Fruit fly (Drosophila melanogaster): ENCODE results near the gene by.

DNA sequence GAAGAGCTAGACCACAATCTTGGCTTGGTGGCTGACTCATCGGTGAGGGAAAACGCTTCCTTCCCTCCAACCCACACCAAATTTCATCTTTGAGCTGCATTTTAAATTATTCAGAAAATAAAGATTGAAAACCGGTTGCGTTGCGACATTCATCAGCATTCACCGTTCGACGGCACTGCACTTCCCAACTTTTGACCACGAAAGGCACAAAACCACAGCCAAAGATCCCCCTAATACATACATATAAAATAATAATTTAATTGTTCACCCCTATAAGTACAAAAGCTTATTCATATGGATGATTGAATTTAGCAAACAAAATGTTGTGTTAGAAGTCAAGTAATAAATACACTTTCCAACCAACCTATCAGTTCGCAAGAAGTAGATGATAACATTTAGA lies 33.6 kb downstream of the by start:
- TF ChIP-seq pan (optimal IDR thresholded peaks at IDR 0.05) (no peak), EcR (GFP tag; optimal IDR thresholded peaks at IDR 0.05) (no peak), psq (optimal IDR thresholded peaks at IDR 0.05) (no peak), CG8478 (optimal IDR thresholded peaks at IDR 0.05) (no peak), usp (GFP tag; optimal IDR thresholded peaks at IDR 0.05) (no peak), Dll (optimal IDR thresholded peaks at IDR 0.05) (no peak)
